Worm (Caenorhabditis elegans) whole organism, mixed stage, embryonic: ENCODE data around the gene F33E11.3.

ENCODE experiments used
- blmp-1 ChIP-seq: fragments of 150-350 bp; optimal IDR thresholded peaks from 2 replicates; lab custom pipeline; 2014; ENCODE audit warnings: missing biosample characterization, missing genetic modification characterization
- mab-5 ChIP-seq: fragments of 150-350 bp; optimal IDR thresholded peaks from 2 replicates; lab custom pipeline; 2014; ENCODE audit warnings: missing biosample characterization, missing genetic modification characterization
- mep-1 ChIP-seq: fragments of 150-350 bp; optimal IDR thresholded peaks from 2 replicates; lab custom pipeline; 2017; ENCODE audit warnings: missing biosample characterization, missing genetic modification reagents, missing genetic modification characterization, inconsistent platforms
- nhr-76 ChIP-seq: sonication (generic microtip); optimal IDR thresholded peaks from 2 replicates; lab custom pipeline; 2017; ENCODE audit warnings: missing biosample characterization, missing genetic modification characterization
- snpc-4 ChIP-seq: fragments of 150-350 bp; optimal IDR thresholded peaks from 2 replicates; lab custom pipeline; 2014; ENCODE audit warnings: missing biosample characterization, missing genetic modification characterization
- unc-39 ChIP-seq: fragments of 150-350 bp; optimal IDR thresholded peaks from 2 replicates; lab custom pipeline; 2014; ENCODE audit warnings: missing biosample characterization, missing genetic modification characterization
- unc-62 ChIP-seq: fragments of 150-350 bp; optimal IDR thresholded peaks from 2 replicates; lab custom pipeline; 2014; ENCODE audit warnings: missing biosample characterization, missing genetic modification reagents, missing genetic modification characterization
- ztf-11 ChIP-seq: fragments of 150-350 bp; optimal IDR thresholded peaks from 2 replicates; lab custom pipeline; 2014; ENCODE audit warnings: missing biosample characterization, missing genetic modification characterization

ce11 chrV:311485-312090, 7.1 kb upstream of the F33E11.3 start, which contains the start of gene phf-10:
- TF ChIP-seq ztf-11 (tag; lab: Kevin White, UChicago) = no peak
- no peak for TF ChIP-seq nhr-76
- no peak for TF ChIP-seq mep-1 (tag; lab: Kevin White, UChicago)
- TF ChIP-seq mab-5 (tag; lab: Kevin White, UChicago) = no peak
- TF ChIP-seq snpc-4 (tag; lab: Kevin White, UChicago) = no peak
- no peak for TF ChIP-seq blmp-1 (tag; lab: Kevin White, UChicago)
- TF ChIP-seq unc-62 (GFP tag; lab: Kevin White, UChicago) = no peak
- no peak for TF ChIP-seq unc-39
